Fruit fly (Drosophila melanogaster): ENCODE results near the gene wnd.

The wnd gene

DNA sequence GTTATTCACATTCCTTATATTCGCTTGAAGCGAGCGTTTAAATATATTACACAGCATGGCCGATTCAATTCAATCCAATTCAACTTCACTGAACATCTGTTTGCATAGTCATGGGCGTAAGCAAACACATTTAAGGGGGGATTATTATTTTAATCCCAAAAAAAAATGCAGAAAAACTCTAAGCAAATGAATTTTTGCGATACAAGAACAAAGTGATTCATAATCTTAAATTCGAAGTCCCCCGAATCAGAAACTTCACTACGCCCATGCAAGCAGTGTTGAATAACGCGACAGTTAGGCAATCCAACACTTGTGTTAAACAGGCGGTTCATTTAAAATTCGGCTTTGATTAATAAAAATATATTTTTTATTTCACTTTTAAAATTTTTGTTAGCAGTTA, 45.2 kb downstream of the wnd start, which contains the start of gene CG14100 (continued):
- TF ChIP-seq trem (tag; optimal IDR thresholded peaks at IDR 0.05) (peak; percentile 97), CG3281 (GFP tag; optimal IDR thresholded peaks at IDR 0.05) (peak; percentile 100), en (GFP tag; optimal IDR thresholded peaks at IDR 0.05) (peak; percentile 100), bowl (GFP tag; IDR thresholded peaks at IDR 0.05) (peak; percentile 100), CG43689 (GFP tag; IDR thresholded peaks at IDR 0.05) (peak; percentile 100), prd (optimal IDR thresholded peaks at IDR 0.05) (no peak), prd (GFP tag; IDR thresholded peaks at IDR 0.05) (peak; percentile 100), Trl (optimal IDR thresholded peaks at IDR 0.05) (no peak), Trl (GFP tag; optimal IDR thresholded peaks at IDR 0.05) (peak; percentile 100), twi (tag; optimal IDR thresholded peaks at IDR 0.05) (peak; percentile 100), gt (GFP tag; IDR thresholded peaks at IDR 0.05) (peak; percentile 100), CG3065 (GFP tag; optimal IDR thresholded peaks at IDR 0.05) (peak; percentile 100), CG18599 (GFP tag; optimal IDR thresholded peaks at IDR 0.05) (peak; percentile 100), Jarid2 (GFP tag; optimal IDR thresholded peaks at IDR 0.05) (peak; percentile 99), CG18476 (GFP tag; optimal IDR thresholded peaks at IDR 0.05) (peak; percentile 100), CG9609 (GFP tag; optimal IDR thresholded peaks at IDR 0.05) (peak; percentile 100), E2f1 (GFP tag; IDR thresholded peaks at IDR 0.05) (peak; percentile 100), CG12769 (tag; optimal IDR thresholded peaks at IDR 0.05) (peak; percentile 100), CG4282 (GFP tag; optimal IDR thresholded peaks at IDR 0.05) (peak; percentile 100), Sox102F (GFP tag; optimal IDR thresholded peaks at IDR 0.05) (peak; percentile 100), lov (optimal IDR thresholded peaks at IDR 0.05) (no peak), lov (GFP tag; IDR thresholded peaks at IDR 0.05) (peak; percentile 100), CG14965 (GFP tag; optimal IDR thresholded peaks at IDR 0.05; ENCODE audit: borderline replicate concordance) (peak; percentile 96), CG3407 (GFP tag; optimal IDR thresholded peaks at IDR 0.05) (peak; percentile 99), CG1233 (GFP tag; optimal IDR thresholded peaks at IDR 0.05) (peak; percentile 100), CG33557 (GFP tag; optimal IDR thresholded peaks at IDR 0.05) (peak; percentile 100), CG4617 (GFP tag; optimal IDR thresholded peaks at IDR 0.05; ENCODE audit: borderline replicate concordance) (peak; percentile 100), hkb (optimal IDR thresholded peaks at IDR 0.05) (no peak), hkb (GFP tag; IDR thresholded peaks at IDR 0.05) (peak; percentile 100), seq (GFP tag; IDR thresholded peaks at IDR 0.05) (peak; percentile 100), knrl (GFP tag; IDR thresholded peaks at IDR 0.05; ENCODE audit: partially characterized antibody) (peak; percentile 52; the same call in 1 of the 3 replicates), wdn (GFP tag; IDR thresholded peaks at IDR 0.05) (peak; percentile 100), CTCF (GFP tag; optimal IDR thresholded peaks at IDR 0.05) (peak; percentile 85), fd3F (GFP tag; optimal IDR thresholded peaks at IDR 0.05) (peak; percentile 100), CG6765 (GFP tag; optimal IDR thresholded peaks at IDR 0.05) (peak; percentile 100), CG4424 (GFP tag; optimal IDR thresholded peaks at IDR 0.05) (peak; percentile 100), CG30431 (GFP tag; optimal IDR thresholded peaks at IDR 0.05) (peak; percentile 100), dmrt99B (tag; optimal IDR thresholded peaks at IDR 0.05) (peak; percentile 100), sd (tag; optimal IDR thresholded peaks at IDR 0.05) (peak; percentile 100), CG34422 (GFP tag; IDR thresholded peaks at IDR 0.05) (peak; percentile 100), Ets97D (GFP tag; optimal IDR thresholded peaks at IDR 0.05) (peak; percentile 98), Bdp1 (GFP tag; optimal IDR thresholded peaks at IDR 0.05) (peak; percentile 98), bsh (GFP tag; optimal IDR thresholded peaks at IDR 0.05) (peak; percentile 100), nom (GFP tag; optimal IDR thresholded peaks at IDR 0.05) (peak; percentile 100), HLH4C (GFP tag; IDR thresholded peaks at IDR 0.05; ENCODE audit: partially characterized antibody) (no peak), Dp (GFP tag; optimal IDR thresholded peaks at IDR 0.05) (peak; percentile 94), maf-S (GFP tag; optimal IDR thresholded peaks at IDR 0.05) (peak; percentile 100), CG16815 (GFP tag; optimal IDR thresholded peaks at IDR 0.05) (peak; percentile 100), tio (GFP tag; optimal IDR thresholded peaks at IDR 0.05) (peak; percentile 100), CG10979 (tag; optimal IDR thresholded peaks at IDR 0.05) (peak; percentile 100), C15 (GFP tag; IDR thresholded peaks at IDR 0.05) (peak; percentile 100), CG2202 (tag; optimal IDR thresholded peaks at IDR 0.05) (peak; percentile 100)

Data from whole organism, embryonic.